Worm (Caenorhabditis elegans) whole organism, young adult: ENCODE measurements around the gene unc-78.

ENCODE experiments used
- C06A6.2 ChIP-seq: fragments of 200-800 bp; sonication (Bioruptor generic); conservative IDR thresholded peaks from 2 replicates; pipeline ENCODE4 v1.3.6; 2022; ENCODE audit warnings: missing genetic modification characterization, missing compliant biosample characterization
- C17E4.6 ChIP-seq: fragments of 200-800 bp; sonication (Bioruptor generic); IDR thresholded peaks from 2 replicates; pipeline ENCODE4 v1.3.6; 2022; ENCODE audit warnings: missing genetic modification reagents, missing genetic modification characterization, missing compliant biosample characterization
- F33H1.4 ChIP-seq: fragments of 200-800 bp; sonication (Bioruptor generic); IDR thresholded peaks from 2 replicates; pipeline ENCODE4 v1.3.6; 2022; ENCODE audit warnings: missing genetic modification reagents, missing genetic modification characterization, missing compliant biosample characterization
- F49E8.2 ChIP-seq: sonication (generic microtip); optimal IDR thresholded peaks from 3 replicates; lab custom pipeline; 2017; ENCODE audit warnings: missing genetic modification characterization, mild to moderate bottlenecking, missing compliant biosample characterization, antibody characterized with exemption, moderate library complexity; ENCODE audit not compliant: insufficient read depth
- F55B11.4 ChIP-seq: sonication (generic microtip); optimal IDR thresholded peaks from 2 replicates; lab custom pipeline; 2016; ENCODE audit warnings: missing compliant biosample characterization, missing genetic modification characterization, borderline replicate concordance; ENCODE audit not compliant: insufficient read depth
- F57A8.1 ChIP-seq: fragments of 200-800 bp; sonication (Bioruptor generic); optimal IDR thresholded peaks from 2 replicates; lab custom pipeline; 2018; ENCODE audit warnings: mild to moderate bottlenecking, missing genetic modification characterization, moderate library complexity, missing compliant biosample characterization
- K11D2.4 ChIP-seq: fragments of 200-800 bp; sonication (Bioruptor generic); IDR thresholded peaks from 2 replicates; pipeline ENCODE4 v1.3.6; 2022; ENCODE audit warnings: missing genetic modification reagents, missing genetic modification characterization, missing compliant biosample characterization
- T26A5.8 ChIP-seq: sonication (generic microtip); optimal IDR thresholded peaks from 2 replicates; lab custom pipeline; 2016; ENCODE audit warnings: missing genetic modification characterization, missing compliant biosample characterization
- Y53G8AR.9 ChIP-seq: fragments of 200-800 bp; sonication (Bioruptor generic); conservative IDR thresholded peaks from 2 replicates; pipeline ENCODE4 v1.3.6; 2022; ENCODE audit warnings: missing genetic modification reagents, missing genetic modification characterization, missing compliant biosample characterization
- Y56A3A.18 ChIP-seq: fragments of 200-800 bp; sonication (Bioruptor generic); IDR thresholded peaks from 2 replicates; pipeline ENCODE4 v1.3.6; 2022; ENCODE audit warnings: missing genetic modification reagents, missing genetic modification characterization, missing compliant biosample characterization
- Y67H2A.10 ChIP-seq: fragments of 200-800 bp; sonication (Bioruptor generic); conservative IDR thresholded peaks from 2 replicates; pipeline ENCODE4 v1.3.6; 2022; ENCODE audit warnings: missing genetic modification reagents, missing genetic modification characterization, missing compliant biosample characterization
- Y79H2A.3 ChIP-seq: fragments of 200-800 bp; sonication (Bioruptor generic); conservative IDR thresholded peaks from 2 replicates; pipeline ENCODE4 v1.3.6; 2022; ENCODE audit warnings: missing genetic modification reagents, missing genetic modification characterization, missing compliant biosample characterization
- Y95B8A.8 ChIP-seq: fragments of 200-800 bp; sonication (Bioruptor generic); IDR thresholded peaks from 2 replicates; pipeline ENCODE4 v1.3.6; 2022; ENCODE audit warnings: missing genetic modification reagents, missing genetic modification characterization, missing compliant biosample characterization
- akir-1 ChIP-seq: fragments of 200-800 bp; sonication (Bioruptor generic); optimal IDR thresholded peaks from 2 replicates; lab custom pipeline; 2018; ENCODE audit warnings: mild to moderate bottlenecking, missing genetic modification characterization, moderate library complexity, missing compliant biosample characterization
- aptf-2 ChIP-seq: fragments of 200-800 bp; sonication (Bioruptor generic); conservative IDR thresholded peaks from 2 replicates; pipeline ENCODE4 v1.3.6; 2022; ENCODE audit warnings: missing genetic modification reagents, missing genetic modification characterization, missing compliant biosample characterization
- athp-1 ChIP-seq: sonication (generic microtip); optimal IDR thresholded peaks from 2 replicates; lab custom pipeline; 2017; ENCODE audit warnings: mild to moderate bottlenecking, missing genetic modification characterization, missing compliant biosample characterization
- attf-3 ChIP-seq: fragments of 200-800 bp; sonication (Bioruptor generic); conservative IDR thresholded peaks from 2 replicates; pipeline ENCODE4 v1.3.6; 2022; ENCODE audit warnings: missing genetic modification reagents, missing genetic modification characterization, missing compliant biosample characterization
- attf-5 ChIP-seq: fragments of 200-800 bp; sonication (Bioruptor generic); optimal IDR thresholded peaks from 2 replicates; lab custom pipeline; 2018; ENCODE audit warnings: mild to moderate bottlenecking, missing genetic modification characterization, missing compliant biosample characterization
- die-1 ChIP-seq: sonication (generic microtip); optimal IDR thresholded peaks from 2 replicates; lab custom pipeline; 2016; ENCODE audit warnings: missing genotype, mild to moderate bottlenecking, missing genetic modification characterization, missing compliant biosample characterization
- dox-1 ChIP-seq: fragments of 200-800 bp; sonication (Bioruptor generic); IDR thresholded peaks from 2 replicates; pipeline ENCODE4 v1.3.6; 2022; ENCODE audit warnings: missing genetic modification reagents, missing genetic modification characterization, missing compliant biosample characterization
- dpff-1 ChIP-seq: sonication (generic microtip); optimal IDR thresholded peaks from 2 replicates; lab custom pipeline; 2017; ENCODE audit warnings: mild to moderate bottlenecking, missing genetic modification characterization, missing compliant biosample characterization
- dpl-1 ChIP-seq: fragments of 150-350 bp; optimal IDR thresholded peaks from 2 replicates; lab custom pipeline; 2014; ENCODE audit warnings: missing biosample characterization, missing genetic modification reagents, missing genetic modification characterization
- ekl-4 ChIP-seq: fragments of 200-800 bp; sonication (Bioruptor generic); IDR thresholded peaks from 2 replicates; pipeline ENCODE4 v1.3.6; 2022; ENCODE audit warnings: missing genetic modification reagents, missing genetic modification characterization, missing compliant biosample characterization
- ets-4 ChIP-seq: fragments of 200-800 bp; sonication (Bioruptor generic); optimal IDR thresholded peaks from 2 replicates; lab custom pipeline; 2018; ENCODE audit warnings: mild to moderate bottlenecking, missing genetic modification characterization, missing compliant biosample characterization
- fkh-3 ChIP-seq: sonication (generic microtip); optimal IDR thresholded peaks from 2 replicates; lab custom pipeline; 2016; ENCODE audit warnings: mild to moderate bottlenecking, missing genetic modification characterization, missing compliant biosample characterization
- hsf-1 ChIP-seq: fragments of 200-800 bp; sonication (Bioruptor generic); IDR thresholded peaks from 2 replicates; pipeline ENCODE4 v1.3.6; 2022; ENCODE audit warnings: missing genetic modification reagents, missing genetic modification characterization, missing compliant biosample characterization
- lag-1 ChIP-seq: fragments of 200-800 bp; sonication (Bioruptor generic); IDR thresholded peaks from 2 replicates; pipeline ENCODE4 v1.3.6; 2022; ENCODE audit warnings: missing genetic modification reagents, missing genetic modification characterization, missing compliant biosample characterization
- let-607 ChIP-seq, 2 experiments: fragments of 200-800 bp in 1 of 2; sonication (Bioruptor generic) in 1 of 2; sonication (generic microtip) in 1 of 2; optimal IDR thresholded peaks; 2 replicates each; lab custom pipeline; 2016 to 2018; ENCODE audit warnings: mild to moderate bottlenecking in 2 of 2, missing compliant biosample characterization in 2 of 2, missing genetic modification characterization in 2 of 2, moderate library complexity in 2 of 2, missing genotype in 1 of 2
- lin-54 ChIP-seq: fragments of 200-800 bp; sonication (Bioruptor generic); optimal IDR thresholded peaks from 2 replicates; lab custom pipeline; 2018; ENCODE audit warnings: mild to moderate bottlenecking, missing genetic modification characterization, missing compliant biosample characterization
- lsl-1 ChIP-seq: fragments of 200-800 bp; sonication (Bioruptor generic); optimal IDR thresholded peaks from 2 replicates; lab custom pipeline; 2018; ENCODE audit warnings: mild to moderate bottlenecking, missing genetic modification characterization, moderate library complexity, missing compliant biosample characterization
- madf-10 ChIP-seq: sonication (generic microtip); optimal IDR thresholded peaks from 2 replicates; lab custom pipeline; 2016; ENCODE audit warnings: mild to moderate bottlenecking, missing genetic modification characterization, missing compliant biosample characterization
- madf-3 ChIP-seq: fragments of 200-800 bp; sonication (Bioruptor generic); IDR thresholded peaks from 2 replicates; pipeline ENCODE4 v1.3.6; 2022; ENCODE audit warnings: missing genetic modification reagents, missing genetic modification characterization, missing compliant biosample characterization
- mcd-1 ChIP-seq: fragments of 200-800 bp; sonication (Bioruptor generic); IDR thresholded peaks from 2 replicates; pipeline ENCODE4 v1.3.6; 2022; ENCODE audit warnings: missing genetic modification reagents, missing genetic modification characterization, missing compliant biosample characterization
- nfya-2 ChIP-seq: fragments of 200-800 bp; sonication (Bioruptor generic); IDR thresholded peaks from 2 replicates; pipeline ENCODE4 v1.3.6; 2022; ENCODE audit warnings: missing genetic modification reagents, missing genetic modification characterization, missing compliant biosample characterization
- nhr-80 ChIP-seq: sonication (generic microtip); optimal IDR thresholded peaks from 2 replicates; lab custom pipeline; 2016; ENCODE audit warnings: missing genetic modification characterization, missing compliant biosample characterization
- pbrm-1 ChIP-seq: fragments of 200-800 bp; sonication (Bioruptor generic); IDR thresholded peaks from 2 replicates; pipeline ENCODE4 v1.3.6; 2022; ENCODE audit warnings: missing genetic modification reagents, missing genetic modification characterization, missing compliant biosample characterization
- pha-4 ChIP-seq: fragments of 150-350 bp; sonication (generic microtip); optimal IDR thresholded peaks from 2 replicates; lab custom pipeline; 2014; ENCODE audit warnings: missing biosample characterization, missing genetic modification reagents, missing genetic modification characterization
- repo-1 ChIP-seq: sonication (generic microtip); optimal IDR thresholded peaks from 2 replicates; lab custom pipeline; 2017; ENCODE audit warnings: mild to moderate bottlenecking, missing genetic modification characterization, missing compliant biosample characterization
- sdz-38 ChIP-seq: sonication (generic microtip); optimal IDR thresholded peaks from 2 replicates; lab custom pipeline; 2016; ENCODE audit warnings: missing genotype, missing genetic modification characterization, missing compliant biosample characterization
- snpc-1.3 ChIP-seq: sonication (generic microtip); optimal IDR thresholded peaks from 2 replicates; lab custom pipeline; 2017; ENCODE audit warnings: missing genetic modification characterization, mild to moderate bottlenecking, missing compliant biosample characterization, antibody characterized with exemption, moderate library complexity, missing genotype, missing genetic modification reagents; ENCODE audit not compliant: insufficient read depth
- somi-1 ChIP-seq: fragments of 200-800 bp; sonication (Bioruptor generic); optimal IDR thresholded peaks from 2 replicates; lab custom pipeline; 2018; ENCODE audit warnings: mild to moderate bottlenecking, missing genetic modification characterization, missing compliant biosample characterization
- tlf-1 ChIP-seq: fragments of 200-800 bp; sonication (Bioruptor generic); optimal IDR thresholded peaks from 2 replicates; lab custom pipeline; 2018; ENCODE audit warnings: mild to moderate bottlenecking, missing genetic modification characterization, missing compliant biosample characterization
- unc-62 ChIP-seq: fragments of 150-350 bp; optimal IDR thresholded peaks from 2 replicates; lab custom pipeline; 2014; ENCODE audit warnings: missing biosample characterization, missing genetic modification reagents, missing genetic modification characterization
- xnd-1 ChIP-seq: sonication (generic microtip); optimal IDR thresholded peaks from 2 replicates; lab custom pipeline; 2016; ENCODE audit warnings: missing genotype, missing genetic modification reagents, missing genetic modification characterization, missing compliant biosample characterization
- ztf-18 ChIP-seq: sonication (generic microtip); optimal IDR thresholded peaks from 2 replicates; lab custom pipeline; 2016; ENCODE audit warnings: missing genotype, mild to moderate bottlenecking, missing genetic modification characterization, missing compliant biosample characterization
- ztf-25 ChIP-seq: fragments of 200-800 bp; sonication (Bioruptor generic); IDR thresholded peaks from 2 replicates; pipeline ENCODE4 v1.3.6; 2022; ENCODE audit warnings: missing genetic modification reagents, missing genetic modification characterization, missing compliant biosample characterization
- ztf-28 ChIP-seq: fragments of 200-800 bp; sonication (Bioruptor generic); IDR thresholded peaks from 2 replicates; pipeline ENCODE4 v1.3.6; 2022; ENCODE audit warnings: missing genetic modification reagents, missing genetic modification characterization, missing compliant biosample characterization
- ztf-6 ChIP-seq: fragments of 200-800 bp; sonication (Bioruptor generic); IDR thresholded peaks from 2 replicates; pipeline ENCODE4 v1.3.6; 2022; ENCODE audit warnings: missing genetic modification reagents, missing genetic modification characterization, missing compliant biosample characterization

The unc-78 gene

DNA sequence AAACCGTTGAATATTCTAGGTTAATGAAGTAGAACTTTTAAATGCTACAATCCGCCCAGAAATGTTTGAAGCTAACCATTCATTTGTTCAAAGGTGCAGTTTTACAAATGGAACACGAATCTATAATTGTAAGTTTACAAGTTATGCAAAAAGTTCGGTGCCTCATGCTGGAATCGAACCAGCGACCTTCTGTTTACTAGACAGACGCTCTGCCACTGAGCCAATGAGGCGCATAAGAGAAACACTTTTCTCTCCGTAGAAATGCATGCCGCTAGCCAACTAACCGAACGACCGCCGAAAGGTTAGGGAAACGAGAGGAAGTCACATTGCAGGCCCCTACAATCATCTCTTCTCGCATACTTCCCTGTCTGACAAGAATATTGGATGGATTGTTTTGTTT, 40.2 kb downstream of the unc-78 start (continued):
- TF ChIP-seq C17E4.6 (GFP tag; lab: Robert Waterston, UW) (no peak), madf-10 (tag; lab: Kevin White, UChicago) (peak; percentile 79), F49E8.2 (tag; lab: Kevin White, UChicago) (no peak), hsf-1 (GFP tag; lab: Robert Waterston, UW) (no peak), ekl-4 (GFP tag; lab: Robert Waterston, UW) (peak; percentile 79), ztf-25 (GFP tag; lab: Robert Waterston, UW) (peak; percentile 96), akir-1 (GFP tag; lab: Kevin White, UChicago) (peak; percentile 36), xnd-1 (no peak), snpc-1.3 (tag; lab: Kevin White, UChicago) (peak; percentile 62), attf-5 (GFP tag; lab: Kevin White, UChicago) (peak; percentile 42), attf-3 (GFP tag; lab: Robert Waterston, UW) (no peak; the same call in 1 of the 2 replicates), F55B11.4 (tag; lab: Kevin White, UChicago) (no peak), let-607 (tag; optimal IDR thresholded peaks at IDR 0.05; lab: Kevin White, UChicago) (peak; percentile 5 to 25), ets-4 (GFP tag; lab: Kevin White, UChicago) (peak; percentile 57), pha-4 (tag; lab: Kevin White, UChicago) (no peak), die-1 (tag; lab: Kevin White, UChicago) (peak; percentile 90), lsl-1 (GFP tag; lab: Kevin White, UChicago) (no peak), pbrm-1 (peak; percentile 80), nfya-2 (GFP tag; lab: Robert Waterston, UW) (no peak), repo-1 (tag; lab: Kevin White, UChicago) (peak; percentile 59), athp-1 (tag; lab: Kevin White, UChicago) (peak; percentile 55), tlf-1 (GFP tag; lab: Kevin White, UChicago) (peak; percentile 5), K11D2.4 (peak; percentile 67), somi-1 (peak; percentile 26), dox-1 (GFP tag; lab: Robert Waterston, UW) (peak; percentile 85), lin-54 (GFP tag; lab: Kevin White, UChicago) (peak; percentile 54), lag-1 (GFP tag; lab: Robert Waterston, UW) (no peak), dpl-1 (GFP tag; lab: Kevin White, UChicago) (no peak), Y56A3A.18 (GFP tag; lab: Robert Waterston, UW) (peak; percentile 72; the same call in 1 of the 2 replicates), nhr-80 (tag; lab: Kevin White, UChicago) (peak; percentile 23), mcd-1 (GFP tag; lab: Robert Waterston, UW) (peak; percentile 60; the same call in 1 of the 2 replicates), Y53G8AR.9 (GFP tag; lab: Robert Waterston, UW) (peak; percentile 39; the same call in 1 of the 2 replicates), Y79H2A.3 (GFP tag; lab: Robert Waterston, UW) (no peak), ztf-28 (GFP tag; lab: Robert Waterston, UW) (peak; percentile 28; the same call in 1 of the 2 replicates), aptf-2 (GFP tag; lab: Robert Waterston, UW) (no peak), Y67H2A.10 (GFP tag; lab: Robert Waterston, UW) (peak; percentile 65), Y95B8A.8 (GFP tag; lab: Robert Waterston, UW) (peak; percentile 73), unc-62 (no peak), dpff-1 (tag; lab: Kevin White, UChicago) (no peak), fkh-3 (tag; lab: Kevin White, UChicago) (peak; percentile 33), F57A8.1 (GFP tag; lab: Kevin White, UChicago) (peak; percentile 59), F33H1.4 (no peak), madf-3 (GFP tag; lab: Robert Waterston, UW) (peak; percentile 77; the same call in 1 of the 2 replicates), T26A5.8 (no peak), ztf-18 (tag; lab: Kevin White, UChicago) (peak; percentile 65), sdz-38 (tag; lab: Kevin White, UChicago) (no peak), ztf-6 (GFP tag; lab: Robert Waterston, UW) (0 out of 2 replicates have a peak, but pooled peaks have one; percentile 78), C06A6.2 (0 out of 2 replicates have a peak, but pooled peaks have one; percentile 33)
